Worm (Caenorhabditis elegans) whole organism, L2 larva: Measurements from ENCODE around the gene sft-4.

Experiments
- C34F6.9 ChIP-seq: fragments of 150-350 bp; optimal IDR thresholded peaks from 2 replicates; lab custom pipeline; 2014; ENCODE audit warnings: missing biosample characterization, missing genetic modification characterization
- F13H6.1 ChIP-seq: sonication (generic microtip); optimal IDR thresholded peaks from 2 replicates; lab custom pipeline; 2016; ENCODE audit warnings: missing genetic modification characterization, missing compliant biosample characterization
- R02D3.7 ChIP-seq: fragments of 150-350 bp; optimal IDR thresholded peaks from 2 replicates; lab custom pipeline; 2014; ENCODE audit warnings: missing biosample characterization, missing genetic modification characterization
- alr-1 ChIP-seq: fragments of 150-350 bp; optimal IDR thresholded peaks from 2 replicates; lab custom pipeline; 2014; ENCODE audit warnings: missing biosample characterization, missing genetic modification characterization
- aly-2 ChIP-seq: fragments of 150-350 bp; optimal IDR thresholded peaks from 2 replicates; lab custom pipeline; 2014; ENCODE audit warnings: missing biosample characterization, missing genetic modification characterization
- ama-1 ChIP-seq: fragments of 150-350 bp; optimal IDR thresholded peaks from 2 replicates; lab custom pipeline; 2018; ENCODE audit warnings: inconsistent platforms
- blmp-1 ChIP-seq: sonication (generic microtip); optimal IDR thresholded peaks from 2 replicates; lab custom pipeline; 2017; ENCODE audit warnings: missing genetic modification characterization, mild to moderate bottlenecking, missing compliant biosample characterization, antibody characterized with exemption, moderate library complexity; ENCODE audit not compliant: insufficient read depth
- ceh-16 ChIP-seq: fragments of 150-350 bp; optimal IDR thresholded peaks from 2 replicates; lab custom pipeline; 2014; ENCODE audit warnings: missing biosample characterization, missing genetic modification characterization
- ceh-82 ChIP-seq: fragments of 150-350 bp; optimal IDR thresholded peaks from 2 replicates; lab custom pipeline; 2014; ENCODE audit warnings: missing biosample characterization, missing genetic modification characterization
- crh-2 ChIP-seq: sonication (generic microtip); optimal IDR thresholded peaks from 2 replicates; lab custom pipeline; 2017; ENCODE audit warnings: missing biosample characterization, missing genetic modification characterization
- elt-3 ChIP-seq: sonication (generic microtip); optimal IDR thresholded peaks from 2 replicates; lab custom pipeline; 2017; ENCODE audit warnings: missing biosample characterization, missing genetic modification characterization
- fos-1 ChIP-seq: fragments of 150-350 bp; optimal IDR thresholded peaks from 2 replicates; lab custom pipeline; 2014; ENCODE audit warnings: missing biosample characterization, missing genetic modification characterization
- gmeb-1 ChIP-seq: fragments of 150-350 bp; optimal IDR thresholded peaks from 2 replicates; lab custom pipeline; 2014; ENCODE audit warnings: missing biosample characterization, missing genetic modification characterization
- lin-11 ChIP-seq: fragments of 150-350 bp; sonication (generic microtip); optimal IDR thresholded peaks from 2 replicates; lab custom pipeline; 2014; ENCODE audit warnings: missing biosample characterization, missing genetic modification characterization, inconsistent platforms, mixed read lengths
- lin-13 ChIP-seq: fragments of 150-350 bp; optimal IDR thresholded peaks from 2 replicates; lab custom pipeline; 2014; ENCODE audit warnings: missing biosample characterization, missing genetic modification reagents, missing genetic modification characterization
- lin-39 ChIP-seq: fragments of 150-350 bp; optimal IDR thresholded peaks from 2 replicates; lab custom pipeline; 2014; ENCODE audit warnings: missing biosample characterization, missing genetic modification reagents, missing genetic modification characterization
- lsy-2 ChIP-seq, 2 experiments: fragments of 150-350 bp in 1 of 2; sonication (generic microtip) in 1 of 2; optimal IDR thresholded peaks; 2 replicates each; lab custom pipeline; 2014 to 2017; ENCODE audit warnings: missing biosample characterization in 2 of 2, missing genetic modification characterization in 2 of 2
- mab-5 ChIP-seq: fragments of 150-350 bp; optimal IDR thresholded peaks from 2 replicates; lab custom pipeline; 2014; ENCODE audit warnings: missing biosample characterization, missing genetic modification characterization
- mbf-1 ChIP-seq: sonication (generic microtip); optimal IDR thresholded peaks from 2 replicates; lab custom pipeline; 2017; ENCODE audit warnings: missing biosample characterization, missing genetic modification characterization
- nhr-10 ChIP-seq: sonication (generic microtip); optimal IDR thresholded peaks from 2 replicates; lab custom pipeline; 2017; ENCODE audit warnings: missing biosample characterization, missing genetic modification characterization
- nhr-12 ChIP-seq: fragments of 150-350 bp; optimal IDR thresholded peaks from 2 replicates; lab custom pipeline; 2014; ENCODE audit warnings: missing biosample characterization, missing genetic modification characterization
- nhr-129 ChIP-seq: fragments of 150-350 bp; optimal IDR thresholded peaks from 2 replicates; lab custom pipeline; 2014; ENCODE audit warnings: missing biosample characterization, missing genetic modification characterization
- nhr-21 ChIP-seq: fragments of 150-350 bp; optimal IDR thresholded peaks from 2 replicates; lab custom pipeline; 2014; ENCODE audit warnings: missing biosample characterization, missing genetic modification characterization
- nhr-23 ChIP-seq: fragments of 150-350 bp; optimal IDR thresholded peaks from 2 replicates; lab custom pipeline; 2014; ENCODE audit warnings: missing biosample characterization, missing genetic modification reagents, missing genetic modification characterization
- nhr-237 ChIP-seq: fragments of 150-350 bp; optimal IDR thresholded peaks from 2 replicates; lab custom pipeline; 2014; ENCODE audit warnings: missing biosample characterization, missing genetic modification characterization
- nhr-25 ChIP-seq: fragments of 150-350 bp; sonication (generic microtip); optimal IDR thresholded peaks from 3 replicates; lab custom pipeline; 2014; ENCODE audit warnings: missing biosample characterization, missing genetic modification characterization
- nhr-77 ChIP-seq: fragments of 150-350 bp; optimal IDR thresholded peaks from 2 replicates; lab custom pipeline; 2014; ENCODE audit warnings: missing biosample characterization, missing genetic modification characterization
- peb-1 ChIP-seq: fragments of 150-350 bp; optimal IDR thresholded peaks from 2 replicates; lab custom pipeline; 2014; ENCODE audit warnings: missing biosample characterization, missing genetic modification characterization
- sem-4 ChIP-seq: fragments of 150-350 bp; optimal IDR thresholded peaks from 2 replicates; lab custom pipeline; 2014; ENCODE audit warnings: missing biosample characterization, missing genetic modification reagents, missing genetic modification characterization
- sma-3 ChIP-seq: sonication (generic microtip); optimal IDR thresholded peaks from 2 replicates; lab custom pipeline; 2016; ENCODE audit warnings: missing genetic modification reagents, missing genetic modification characterization, missing compliant biosample characterization
- sma-9 ChIP-seq, 2 experiments: fragments of 150-350 bp in 1 of 2; sonication (generic microtip) in 1 of 2; optimal IDR thresholded peaks; 2 replicates each; lab custom pipeline; 2014 to 2016; ENCODE audit warnings: missing genetic modification characterization in 2 of 2, mild to moderate bottlenecking in 1 of 2, missing biosample characterization in 1 of 2, missing compliant biosample characterization in 1 of 2, missing genetic modification reagents in 1 of 2, moderate library complexity in 1 of 2
- snpc-4 ChIP-seq: fragments of 150-350 bp; optimal IDR thresholded peaks from 2 replicates; lab custom pipeline; 2014; ENCODE audit warnings: missing biosample characterization, missing genetic modification characterization
- unc-39 ChIP-seq: fragments of 150-350 bp; optimal IDR thresholded peaks from 2 replicates; lab custom pipeline; 2014; ENCODE audit warnings: missing biosample characterization, missing genetic modification characterization
- unc-55 ChIP-seq: fragments of 150-350 bp; sonication (generic microtip); optimal IDR thresholded peaks from 3 replicates; lab custom pipeline; 2014; ENCODE audit warnings: missing biosample characterization, missing genetic modification reagents, missing genetic modification characterization
- unc-62 ChIP-seq: fragments of 150-350 bp; optimal IDR thresholded peaks from 2 replicates; lab custom pipeline; 2014; ENCODE audit warnings: missing biosample characterization, missing genetic modification reagents, missing genetic modification characterization
- zag-1 ChIP-seq: fragments of 150-350 bp; optimal IDR thresholded peaks from 2 replicates; lab custom pipeline; 2014; ENCODE audit warnings: missing biosample characterization, missing genetic modification characterization
- ztf-1 ChIP-seq: fragments of 200-800 bp; sonication (Bioruptor generic); conservative IDR thresholded peaks from 2 replicates; pipeline ENCODE4 v1.3.6; 2022; ENCODE audit warnings: missing genetic modification characterization, missing compliant biosample characterization
- ztf-11 ChIP-seq: sonication (generic microtip); optimal IDR thresholded peaks from 2 replicates; lab custom pipeline; 2017; ENCODE audit warnings: missing biosample characterization, missing genetic modification characterization

Gene sft-4

ce11 chrX:5801156-5801592 is 20.7 kb upstream of the sft-4 start (continued):
- TF ChIP-seq nhr-21 (peak; percentile 91), nhr-129 (peak; percentile 95), ama-1 (lab: Kevin White, UChicago) (peak; percentile 5), unc-62 (GFP tag; lab: Kevin White, UChicago) (peak; percentile 6), nhr-23 (no peak), alr-1 (no peak), nhr-10 (tag; lab: Kevin White, UChicago) (peak; percentile 61), snpc-4 (tag; lab: Kevin White, UChicago) (no peak), sma-3 (GFP tag; lab: Kevin White, UChicago) (peak; percentile 81), lin-13 (GFP tag; lab: Kevin White, UChicago) (peak; percentile 86), nhr-237 (tag; lab: Kevin White, UChicago) (peak; percentile 23), C34F6.9 (tag; lab: Kevin White, UChicago) (peak; percentile 87), gmeb-1 (tag; lab: Kevin White, UChicago) (peak; percentile 69), mab-5 (tag; lab: Kevin White, UChicago) (peak; percentile 61), unc-39 (tag; lab: Kevin White, UChicago) (no peak), ztf-1 (GFP tag; lab: Robert Waterston, UW) (no peak), sem-4 (tag; lab: Kevin White, UChicago) (peak; percentile 88), nhr-12 (tag; lab: Kevin White, UChicago) (peak; percentile 54), lin-39 (peak; percentile 45), crh-2 (tag; lab: Kevin White, UChicago) (peak; percentile 92), unc-55 (peak; percentile 82), nhr-25 (tag; lab: Kevin White, UChicago) (peak; percentile 87), zag-1 (tag; lab: Kevin White, UChicago) (peak; percentile 86), F13H6.1 (tag; lab: Kevin White, UChicago) (peak; percentile 94)
- TF ChIP-seq, all 48 proteins: peak for 34

- TF ChIP-seq F13H6.1 (tag; lab: Kevin White, UChicago) (peak; percentile 41), sem-4 (tag; lab: Kevin White, UChicago) (no peak), sma-9 (GFP tag; optimal IDR thresholded peaks at IDR 0.05; lab: Kevin White, UChicago) (peak; percentile 22), sma-9 (tag; optimal IDR thresholded peaks at IDR 0.05; lab: Kevin White, UChicago) (no peak), blmp-1 (no peak), lin-39 (no peak), C34F6.9 (tag; lab: Kevin White, UChicago) (peak; percentile 3)
Measured at ce11 chrX:5799229-5799628, 18.7 kb upstream of the sft-4 start.

- TF ChIP-seq lin-13 (GFP tag; lab: Kevin White, UChicago) (no peak), nhr-25 (tag; lab: Kevin White, UChicago) (no peak), peb-1 (tag; lab: Kevin White, UChicago) (no peak), zag-1 (tag; lab: Kevin White, UChicago) (no peak), lin-11 (tag; lab: Kevin White, UChicago) (no peak), lin-39 (no peak), nhr-237 (tag; lab: Kevin White, UChicago) (no peak), nhr-77 (no peak), alr-1 (no peak), aly-2 (tag; lab: Kevin White, UChicago) (no peak), nhr-12 (tag; lab: Kevin White, UChicago) (no peak), nhr-129 (no peak), nhr-23 (no peak), gmeb-1 (tag; lab: Kevin White, UChicago) (no peak), R02D3.7 (tag; lab: Kevin White, UChicago) (no peak), sem-4 (tag; lab: Kevin White, UChicago) (no peak), mbf-1 (tag; lab: Kevin White, UChicago) (no peak), lsy-2 (tag; optimal IDR thresholded peaks at IDR 0.05; lab: Kevin White, UChicago) (no peak), ztf-11 (tag; lab: Kevin White, UChicago) (no peak)
Measured at ce11 chrX:5798690-5799089, 18.2 kb upstream of the sft-4 start, which contains the start of gene F46G11.4. TSS of gene F46G11.4 (minus strand) at chrX:5798790.

- TF ChIP-seq snpc-4 (tag; lab: Kevin White, UChicago) (no peak), lin-13 (GFP tag; lab: Kevin White, UChicago) (no peak), nhr-77 (no peak), ceh-16 (tag; lab: Kevin White, UChicago) (no peak), ama-1 (lab: Kevin White, UChicago) (no peak), fos-1 (no peak), nhr-237 (tag; lab: Kevin White, UChicago) (no peak), unc-39 (tag; lab: Kevin White, UChicago) (no peak), ceh-82 (tag; lab: Kevin White, UChicago) (no peak), nhr-25 (tag; lab: Kevin White, UChicago) (no peak), elt-3 (tag; lab: Kevin White, UChicago) (no peak)
Measured at ce11 chrX:5794432-5794831, 13.9 kb upstream of the sft-4 start.
